Worm (Caenorhabditis elegans) whole organism, L3 larva: Measurements from ENCODE around the gene Y69H2.3.

ENCODE experiments used
- R02D3.7 ChIP-seq: fragments of 150-350 bp; optimal IDR thresholded peaks from 2 replicates; lab custom pipeline; 2014; ENCODE audit warnings: missing biosample characterization, missing genetic modification characterization
- ZK546.5 ChIP-seq: sonication (generic microtip); optimal IDR thresholded peaks from 2 replicates; lab custom pipeline; 2017; ENCODE audit warnings: missing biosample characterization, missing genetic modification characterization
- ceh-16 ChIP-seq: sonication (generic microtip); optimal IDR thresholded peaks from 2 replicates; lab custom pipeline; 2017; ENCODE audit warnings: missing biosample characterization, missing genetic modification characterization
- ceh-28 ChIP-seq: fragments of 150-350 bp; optimal IDR thresholded peaks from 2 replicates; lab custom pipeline; 2014; ENCODE audit warnings: missing biosample characterization, missing genetic modification reagents, missing genetic modification characterization
- egl-27 ChIP-seq: sonication (generic microtip); optimal IDR thresholded peaks from 4 replicates; lab custom pipeline; 2017; ENCODE audit warnings: missing biosample characterization, missing genetic modification reagents, missing genetic modification characterization
- egl-5 ChIP-seq: fragments of 150-350 bp; optimal IDR thresholded peaks from 2 replicates; lab custom pipeline; 2017; ENCODE audit warnings: missing biosample characterization, missing genetic modification reagents, missing genetic modification characterization, inconsistent platforms
- elt-1 ChIP-seq: fragments of 150-350 bp; optimal IDR thresholded peaks from 2 replicates; lab custom pipeline; 2014; ENCODE audit warnings: missing biosample characterization, missing genetic modification characterization
- elt-3 ChIP-seq, 3 experiments: fragments of 150-350 bp in 1 of 3; sonication (generic microtip) in 2 of 3; optimal IDR thresholded peaks; 2 replicates in 2 of 3; 4 replicates in 1 of 3; lab custom pipeline; 2014 to 2017; ENCODE audit warnings: missing biosample characterization in 3 of 3, missing genetic modification characterization in 3 of 3
- fkh-10 ChIP-seq: sonication (generic microtip); optimal IDR thresholded peaks from 2 replicates; lab custom pipeline; 2017; ENCODE audit warnings: missing biosample characterization, missing genetic modification reagents, missing genetic modification characterization
- fkh-2 ChIP-seq: fragments of 150-350 bp; optimal IDR thresholded peaks from 2 replicates; lab custom pipeline; 2014; ENCODE audit warnings: missing biosample characterization, missing genetic modification reagents, missing genetic modification characterization
- fos-1 ChIP-seq: fragments of 150-350 bp; optimal IDR thresholded peaks from 2 replicates; lab custom pipeline; 2014; ENCODE audit warnings: missing biosample characterization, missing genetic modification characterization
- lin-15B ChIP-seq: fragments of 150-350 bp; optimal IDR thresholded peaks from 2 replicates; lab custom pipeline; 2014; ENCODE audit warnings: missing biosample characterization, missing genetic modification characterization
- lin-39 ChIP-seq: fragments of 150-350 bp; optimal IDR thresholded peaks from 2 replicates; lab custom pipeline; 2018; ENCODE audit warnings: missing biosample characterization, missing genetic modification reagents, missing genetic modification characterization
- lsy-12 ChIP-seq: sonication (generic microtip); optimal IDR thresholded peaks from 2 replicates; lab custom pipeline; 2016; ENCODE audit warnings: mild to moderate bottlenecking, missing genetic modification characterization, missing compliant biosample characterization
- mdl-1 ChIP-seq: fragments of 150-350 bp; optimal IDR thresholded peaks from 2 replicates; lab custom pipeline; 2014; ENCODE audit warnings: missing biosample characterization, missing genetic modification characterization
- mml-1 ChIP-seq: fragments of 150-350 bp; sonication (generic microtip); optimal IDR thresholded peaks from 3 replicates; lab custom pipeline; 2014; ENCODE audit warnings: missing biosample characterization, missing genetic modification characterization
- nfya-1 ChIP-seq: sonication (generic microtip); optimal IDR thresholded peaks from 2 replicates; lab custom pipeline; 2017; ENCODE audit warnings: missing genetic modification characterization, mild to moderate bottlenecking, missing compliant biosample characterization, antibody characterized with exemption, moderate library complexity; ENCODE audit not compliant: insufficient read depth
- nhr-11 ChIP-seq: fragments of 150-350 bp; optimal IDR thresholded peaks from 2 replicates; lab custom pipeline; 2014; ENCODE audit warnings: missing biosample characterization, missing genetic modification characterization
- nhr-12 ChIP-seq: fragments of 150-350 bp; optimal IDR thresholded peaks from 2 replicates; lab custom pipeline; 2014; ENCODE audit warnings: missing biosample characterization, missing genetic modification characterization
- nhr-23 ChIP-seq: fragments of 150-350 bp; optimal IDR thresholded peaks from 2 replicates; lab custom pipeline; 2014; ENCODE audit warnings: missing biosample characterization, missing genetic modification reagents, missing genetic modification characterization
- nhr-237 ChIP-seq: fragments of 150-350 bp; optimal IDR thresholded peaks from 2 replicates; lab custom pipeline; 2014; ENCODE audit warnings: missing biosample characterization, missing genetic modification characterization
- nhr-25 ChIP-seq: sonication (generic microtip); optimal IDR thresholded peaks from 2 replicates; lab custom pipeline; 2017; ENCODE audit warnings: missing biosample characterization, missing genetic modification characterization
- nhr-43 ChIP-seq: sonication (generic microtip); optimal IDR thresholded peaks from 2 replicates; lab custom pipeline; 2016; ENCODE audit warnings: mild to moderate bottlenecking, missing genetic modification characterization, missing compliant biosample characterization; ENCODE audit not compliant: poor library complexity, severe bottlenecking
- nhr-67 ChIP-seq: fragments of 150-350 bp; optimal IDR thresholded peaks from 2 replicates; lab custom pipeline; 2014; ENCODE audit warnings: missing biosample characterization, missing genetic modification characterization
- nhr-77 ChIP-seq: fragments of 150-350 bp; optimal IDR thresholded peaks from 2 replicates; lab custom pipeline; 2014; ENCODE audit warnings: missing biosample characterization, missing genetic modification characterization
- pha-4 ChIP-seq: fragments of 150-350 bp; optimal IDR thresholded peaks from 2 replicates; lab custom pipeline; 2014; ENCODE audit warnings: missing biosample characterization, missing genetic modification reagents, missing genetic modification characterization
- pqm-1 ChIP-seq: fragments of 150-350 bp; optimal IDR thresholded peaks from 2 replicates; lab custom pipeline; 2017; ENCODE audit warnings: missing biosample characterization, missing genetic modification characterization, inconsistent platforms
- sea-2 ChIP-seq: fragments of 150-350 bp; sonication (generic microtip); optimal IDR thresholded peaks from 4 replicates; lab custom pipeline; 2014; ENCODE audit warnings: missing biosample characterization, missing genetic modification reagents, missing genetic modification characterization
- skn-1 ChIP-seq: fragments of 150-350 bp; optimal IDR thresholded peaks from 2 replicates; lab custom pipeline; 2014; ENCODE audit warnings: missing biosample characterization, missing genetic modification characterization
- snpc-4 ChIP-seq: fragments of 150-350 bp; optimal IDR thresholded peaks from 2 replicates; lab custom pipeline; 2014; ENCODE audit warnings: missing biosample characterization, missing genetic modification characterization
- tbx-2 ChIP-seq: sonication (generic microtip); optimal IDR thresholded peaks from 2 replicates; lab custom pipeline; 2016; ENCODE audit warnings: mild to moderate bottlenecking, missing genetic modification characterization, missing compliant biosample characterization
- unc-62 ChIP-seq: fragments of 150-350 bp; sonication (generic microtip); optimal IDR thresholded peaks from 4 replicates; lab custom pipeline; 2014; ENCODE audit warnings: missing biosample characterization, missing genetic modification reagents, missing genetic modification characterization
- ztf-4 ChIP-seq: fragments of 150-350 bp; optimal IDR thresholded peaks from 2 replicates; lab custom pipeline; 2014; ENCODE audit warnings: missing biosample characterization, missing genetic modification characterization

Y69H2.3 gene

ce11 chrV:18670017-18670416 is 6.1 kb upstream of the Y69H2.3 start, which contains the start of gene Y69H2.10:
Gene Y69H2.10, plus strand, starts transcription at chrV:18670317.
- TF ChIP-seq lin-15B (tag; lab: Kevin White, UChicago), result no peak
- TF ChIP-seq unc-62 (GFP tag; lab: Kevin White, UChicago), result no peak
- no peak for TF ChIP-seq nhr-23 (tag; lab: Kevin White, UChicago)
- TF ChIP-seq ceh-16 (tag; lab: Kevin White, UChicago), result no peak
- TF ChIP-seq, all 47 proteins: peak for 0

- TF ChIP-seq elt-3 (tag; optimal IDR thresholded peaks at IDR 0.05; lab: Kevin White, UChicago) (no peak), ztf-4 (tag; lab: Kevin White, UChicago) (no peak), lsy-12 (tag; lab: Kevin White, UChicago) (no peak), nhr-25 (tag; lab: Kevin White, UChicago) (no peak), elt-1 (no peak), nhr-43 (no peak), pqm-1 (tag; lab: Kevin White, UChicago) (no peak), lin-15B (tag; lab: Kevin White, UChicago) (no peak), nhr-77 (no peak), snpc-4 (tag; lab: Kevin White, UChicago) (no peak), nhr-23 (tag; lab: Kevin White, UChicago) (no peak), egl-27 (no peak)
- TF ChIP-seq, all 47 proteins: peak for 0
These were observed 3.3 kb upstream of the Y69H2.3 start for ce11 chrV:18667179-18667578.

ce11 chrV:18662333-18662732 is 1.6 kb downstream of the Y69H2.3 start:
- TF ChIP-seq lin-39 (tag; lab: Kevin White, UChicago) (no peak), unc-62 (GFP tag; lab: Kevin White, UChicago) (no peak), pha-4 (no peak), nhr-67 (tag; lab: Kevin White, UChicago) (no peak), nhr-43 (no peak), mml-1 (tag; lab: Kevin White, UChicago) (no peak), R02D3.7 (no peak)
- TF ChIP-seq, all 47 proteins: peak for 0

ce11 chrV:18658914-18659313 is 5.0 kb downstream of the Y69H2.3 start:
- TF ChIP-seq pqm-1 (tag; lab: Kevin White, UChicago), result no peak
- no peak for TF ChIP-seq nhr-12 (tag; lab: Kevin White, UChicago)
- TF ChIP-seq fkh-10, result no peak
- no peak for TF ChIP-seq nhr-67 (tag; lab: Kevin White, UChicago)
- TF ChIP-seq sea-2, result no peak
- no peak for TF ChIP-seq ceh-16 (tag; lab: Kevin White, UChicago)
- TF ChIP-seq fos-1 (tag; lab: Kevin White, UChicago), result no peak
- TF ChIP-seq elt-1, result no peak
- no peak for TF ChIP-seq R02D3.7
- no peak for TF ChIP-seq nfya-1 (tag; lab: Kevin White, UChicago)
- TF ChIP-seq nhr-77, result no peak

ce11 chrV:18657391-18657790 is 6.5 kb downstream of the Y69H2.3 start:
- TF ChIP-seq ZK546.5 (tag; lab: Kevin White, UChicago) (no peak), pqm-1 (tag; lab: Kevin White, UChicago) (no peak), nhr-11 (no peak), tbx-2 (tag; lab: Kevin White, UChicago) (no peak), nhr-67 (tag; lab: Kevin White, UChicago) (no peak), nfya-1 (tag; lab: Kevin White, UChicago) (no peak), ceh-28 (tag; lab: Kevin White, UChicago) (no peak), fkh-2 (tag; lab: Kevin White, UChicago) (no peak), nhr-237 (tag; lab: Kevin White, UChicago) (no peak), skn-1 (tag; lab: Kevin White, UChicago) (no peak), egl-5 (tag; lab: Kevin White, UChicago) (no peak), mdl-1 (tag; lab: Kevin White, UChicago) (no peak), ztf-4 (tag; lab: Kevin White, UChicago) (no peak), nhr-25 (tag; lab: Kevin White, UChicago) (no peak), nhr-77 (no peak), lin-15B (tag; lab: Kevin White, UChicago) (no peak)
